Worm (Caenorhabditis elegans): ENCODE data around the gene R11G1.1.

ce11 chrX:3705319-3705718 lies 46.0 kb downstream of the R11G1.1 start:
- no peak for TF ChIP-seq unc-86 (tag; optimal IDR thresholded peaks at IDR 0.05)
- no peak for TF ChIP-seq pha-4 (tag; optimal IDR thresholded peaks at IDR 0.05)
- TF ChIP-seq fkh-6 (tag; optimal IDR thresholded peaks at IDR 0.05) = no peak
- no peak for TF ChIP-seq ceh-24 (tag; optimal IDR thresholded peaks at IDR 0.05)
